Worm (Caenorhabditis elegans) whole organism, late embryonic: ENCODE results near the gene Y56A3A.33.

Experiments used
- C08G9.2 ChIP-seq: sonication (generic microtip); optimal IDR thresholded peaks from 2 replicates; lab custom pipeline; 2016; ENCODE audit warnings: mild to moderate bottlenecking, missing genetic modification characterization, moderate library complexity, missing compliant biosample characterization
- C38D4.7 ChIP-seq: fragments of 200-800 bp; sonication (Bioruptor generic); optimal IDR thresholded peaks from 2 replicates; lab custom pipeline; 2018; ENCODE audit warnings: mild to moderate bottlenecking, missing genetic modification characterization, moderate library complexity, missing compliant biosample characterization
- K09A11.1 ChIP-seq: sonication (generic microtip); optimal IDR thresholded peaks from 2 replicates; lab custom pipeline; 2017; ENCODE audit warnings: antibody characterized with exemption, mild to moderate bottlenecking, missing genetic modification characterization, missing compliant biosample characterization; ENCODE audit not compliant: insufficient read depth
- Y22D7AL.16 ChIP-seq: sonication (generic microtip); optimal IDR thresholded peaks from 2 replicates; lab custom pipeline; 2016; ENCODE audit warnings: missing genetic modification characterization, missing compliant biosample characterization
- ama-1 ChIP-seq: fragments of 150-350 bp; optimal IDR thresholded peaks from 2 replicates; lab custom pipeline; 2014
- ceh-14 ChIP-seq: sonication (generic microtip); optimal IDR thresholded peaks from 2 replicates; lab custom pipeline; 2016; ENCODE audit warnings: missing genotype, missing genetic modification characterization, missing compliant biosample characterization
- ceh-18 ChIP-seq: sonication (generic microtip); optimal IDR thresholded peaks from 2 replicates; lab custom pipeline; 2016; ENCODE audit warnings: missing genetic modification characterization, missing compliant biosample characterization
- ceh-30 ChIP-seq: fragments of 150-350 bp; optimal IDR thresholded peaks from 2 replicates; lab custom pipeline; 2014; ENCODE audit warnings: missing biosample characterization, missing genetic modification characterization
- ceh-31 ChIP-seq: sonication (generic microtip); optimal IDR thresholded peaks from 2 replicates; lab custom pipeline; 2016; ENCODE audit warnings: missing genetic modification characterization, missing compliant biosample characterization
- ceh-48 ChIP-seq: sonication (generic microtip); optimal IDR thresholded peaks from 2 replicates; lab custom pipeline; 2016; ENCODE audit warnings: missing genetic modification characterization, inconsistent platforms, missing compliant biosample characterization
- dmd-4 ChIP-seq: sonication (generic microtip); optimal IDR thresholded peaks from 2 replicates; lab custom pipeline; 2016; ENCODE audit warnings: borderline replicate concordance, missing genetic modification characterization, missing compliant biosample characterization
- dve-1 ChIP-seq: sonication (generic microtip); optimal IDR thresholded peaks from 2 replicates; lab custom pipeline; 2017; ENCODE audit warnings: antibody characterized with exemption, mild to moderate bottlenecking, missing genetic modification characterization, missing compliant biosample characterization
- elt-4 ChIP-seq: sonication (generic microtip); optimal IDR thresholded peaks from 2 replicates; lab custom pipeline; 2016; ENCODE audit warnings: missing genetic modification characterization, missing compliant biosample characterization
- fkh-10 ChIP-seq: fragments of 150-350 bp; optimal IDR thresholded peaks from 2 replicates; lab custom pipeline; 2014; ENCODE audit warnings: missing biosample characterization, missing genetic modification reagents, missing genetic modification characterization
- fkh-6 ChIP-seq: sonication (generic microtip); optimal IDR thresholded peaks from 2 replicates; lab custom pipeline; 2016; ENCODE audit warnings: missing genetic modification characterization, missing compliant biosample characterization
- gmeb-2 ChIP-seq: sonication (generic microtip); optimal IDR thresholded peaks from 2 replicates; lab custom pipeline; 2016; ENCODE audit warnings: missing genetic modification characterization, inconsistent platforms, missing compliant biosample characterization
- hlh-15 ChIP-seq: sonication (generic microtip); optimal IDR thresholded peaks from 2 replicates; lab custom pipeline; 2016; ENCODE audit warnings: missing genetic modification characterization, missing compliant biosample characterization
- hlh-6 ChIP-seq: sonication (generic microtip); optimal IDR thresholded peaks from 2 replicates; lab custom pipeline; 2016; ENCODE audit warnings: missing genotype, missing genetic modification characterization, missing compliant biosample characterization
- lim-6 ChIP-seq: sonication (generic microtip); optimal IDR thresholded peaks from 2 replicates; lab custom pipeline; 2016; ENCODE audit warnings: missing genetic modification characterization, missing compliant biosample characterization
- mec-3 ChIP-seq: sonication (generic microtip); optimal IDR thresholded peaks from 2 replicates; lab custom pipeline; 2016; ENCODE audit warnings: borderline replicate concordance, missing genetic modification characterization, missing compliant biosample characterization
- nfya-1 ChIP-seq: sonication (generic microtip); optimal IDR thresholded peaks from 2 replicates; lab custom pipeline; 2017; ENCODE audit warnings: missing genetic modification characterization, mild to moderate bottlenecking, missing compliant biosample characterization, antibody characterized with exemption, moderate library complexity
- nhr-11 ChIP-seq: fragments of 150-350 bp; optimal IDR thresholded peaks from 2 replicates; lab custom pipeline; 2014; ENCODE audit warnings: missing biosample characterization, missing genetic modification characterization
- pag-3 ChIP-seq: sonication (generic microtip); optimal IDR thresholded peaks from 2 replicates; lab custom pipeline; 2016; ENCODE audit warnings: missing compliant biosample characterization, missing genetic modification characterization, borderline replicate concordance
- pat-9 ChIP-seq: fragments of 200-800 bp; sonication (Bioruptor generic); optimal IDR thresholded peaks from 2 replicates; lab custom pipeline; 2018; ENCODE audit warnings: mild to moderate bottlenecking, missing genetic modification characterization, moderate library complexity, missing compliant biosample characterization
- pha-2 ChIP-seq: sonication (generic microtip); optimal IDR thresholded peaks from 2 replicates; lab custom pipeline; 2017; ENCODE audit warnings: mild to moderate bottlenecking, missing genetic modification characterization, missing compliant biosample characterization
- pha-4 ChIP-seq: fragments of 150-350 bp; optimal IDR thresholded peaks from 2 replicates; lab custom pipeline; 2018; ENCODE audit warnings: missing biosample characterization, missing genetic modification reagents, missing genetic modification characterization
- pqm-1 ChIP-seq: sonication (generic microtip); optimal IDR thresholded peaks from 2 replicates; lab custom pipeline; 2016; ENCODE audit warnings: missing genetic modification characterization, missing compliant biosample characterization
- sox-2 ChIP-seq: fragments of 200-800 bp; sonication (Bioruptor generic); IDR thresholded peaks from 2 replicates; pipeline ENCODE4 v1.3.6; 2022; ENCODE audit warnings: missing genetic modification reagents, missing genetic modification characterization, missing compliant biosample characterization
- sox-4 ChIP-seq: sonication (generic microtip); optimal IDR thresholded peaks from 2 replicates; lab custom pipeline; 2017; ENCODE audit warnings: mild to moderate bottlenecking, missing genetic modification characterization, inconsistent platforms, missing compliant biosample characterization
- syd-9 ChIP-seq: sonication (generic microtip); optimal IDR thresholded peaks from 2 replicates; lab custom pipeline; 2016; ENCODE audit warnings: mild to moderate bottlenecking, missing genetic modification characterization, moderate library complexity, missing compliant biosample characterization
- tbx-7 ChIP-seq: sonication (generic microtip); optimal IDR thresholded peaks from 2 replicates; lab custom pipeline; 2016; ENCODE audit warnings: missing genotype, missing genetic modification characterization, missing compliant biosample characterization
- zip-5 ChIP-seq: sonication (generic microtip); optimal IDR thresholded peaks from 2 replicates; lab custom pipeline; 2016; ENCODE audit warnings: missing genetic modification characterization, missing compliant biosample characterization

Gene Y56A3A.33

DNA sequence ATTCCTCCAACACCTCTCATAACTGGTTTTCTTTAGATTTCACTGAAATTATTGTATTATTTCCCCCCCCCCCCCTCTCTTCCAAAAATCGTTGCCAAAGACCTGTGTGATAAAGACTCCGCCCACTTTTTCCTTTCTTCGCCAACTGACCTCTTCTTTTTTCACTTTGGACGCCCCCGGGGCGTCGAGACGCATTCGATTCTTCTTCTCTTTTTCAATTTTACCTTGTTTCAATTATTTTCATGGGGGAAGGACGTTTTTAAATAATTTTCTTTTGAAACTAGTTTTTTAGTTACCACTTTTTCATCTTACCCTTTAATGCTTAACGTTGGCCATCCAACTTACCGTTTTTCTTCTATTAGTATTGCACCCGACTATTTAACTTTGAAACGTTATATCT, 15.2 kb upstream of the Y56A3A.33 start (continued):
- TF ChIP-seq ceh-48 (tag; lab: Kevin White, UChicago) (no peak), dmd-4 (tag; lab: Kevin White, UChicago) (no peak)

ce11 chrIII:12015611-12016010, 12.9 kb upstream of the Y56A3A.33 start:
- no peak for TF ChIP-seq K09A11.1
- TF ChIP-seq hlh-15 (tag; lab: Kevin White, UChicago): no peak
- TF ChIP-seq dmd-4 (tag; lab: Kevin White, UChicago): no peak
- no peak for TF ChIP-seq sox-2 (GFP tag; lab: Robert Waterston, UW)
- TF ChIP-seq, all 69 proteins: peak for 0

DNA sequence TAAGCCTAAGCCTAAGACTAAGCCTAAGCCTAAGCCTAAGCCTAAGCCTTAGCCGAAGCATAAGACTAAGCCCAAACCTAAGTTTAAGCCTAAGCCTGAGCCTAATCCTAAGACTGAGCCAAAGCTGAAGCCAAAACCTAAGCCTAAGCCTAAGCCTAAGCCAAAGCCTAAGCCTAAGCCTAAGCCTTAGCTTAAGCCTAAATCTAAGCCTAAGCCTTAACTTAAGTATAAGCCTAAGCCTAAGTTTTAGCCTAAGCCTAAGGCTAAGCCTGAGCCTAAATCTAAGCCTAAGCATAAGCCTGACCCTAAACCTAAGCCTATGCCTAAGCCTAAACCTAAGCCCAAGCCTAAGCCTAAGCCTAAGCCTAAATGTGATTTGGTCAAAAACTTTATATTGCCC, 12.4 kb upstream of the Y56A3A.33 start:
- TF ChIP-seq fkh-10 (GFP tag; lab: Kevin White, UChicago) (no peak), dve-1 (tag; lab: Kevin White, UChicago) (peak; percentile 86)

DNA sequence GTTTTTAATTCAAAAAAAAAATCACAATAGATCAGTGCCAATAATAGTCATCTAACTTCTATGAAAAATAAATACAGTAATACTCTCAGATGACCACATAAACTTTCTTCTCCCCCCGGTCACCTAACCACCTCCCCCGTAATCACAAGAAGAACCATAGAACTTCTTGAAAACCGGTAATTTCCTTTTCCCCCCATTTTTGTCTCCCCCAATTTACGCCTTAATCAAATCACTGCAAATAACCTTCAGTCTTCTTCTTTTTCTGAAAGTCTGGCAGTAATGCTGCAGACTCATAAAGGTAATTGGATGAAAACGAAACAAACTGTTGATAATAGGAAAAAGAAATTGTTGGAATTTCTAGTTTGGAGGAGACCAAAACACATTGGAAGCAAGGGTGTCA, 11.8 kb upstream of the Y56A3A.33 start:
- TF ChIP-seq ceh-18 (tag; lab: Kevin White, UChicago): no peak
- no peak for TF ChIP-seq gmeb-2
- no peak for TF ChIP-seq ama-1 (lab: Kevin White, UChicago)
- TF ChIP-seq tbx-7 (tag; lab: Kevin White, UChicago): no peak
- TF ChIP-seq, all 69 proteins: peak for 0

- TF ChIP-seq lim-6 (tag; lab: Kevin White, UChicago) (no peak), zip-5 (no peak), pag-3 (no peak)
- TF ChIP-seq, all 69 proteins: peak for 0
Measured at ce11 chrIII:12013718-12014117, 11.0 kb upstream of the Y56A3A.33 start.

DNA sequence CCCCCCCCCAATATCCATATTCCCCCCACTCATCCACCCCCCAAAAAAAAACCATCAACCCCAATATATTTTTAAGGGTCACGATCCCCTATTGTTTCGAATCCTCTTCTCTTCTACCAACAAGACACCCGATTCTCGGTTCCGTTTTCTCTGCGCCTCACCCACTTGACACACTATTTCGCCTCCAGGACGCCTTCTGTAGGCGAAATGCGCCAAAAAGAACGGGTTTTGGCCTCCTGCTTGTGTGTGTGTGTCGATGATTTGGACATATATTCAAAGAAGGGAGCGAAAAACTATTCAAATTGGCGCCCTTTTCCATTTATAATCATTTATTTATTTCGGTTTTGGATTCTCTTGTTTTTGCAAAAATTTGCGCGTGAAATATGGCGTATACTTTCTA, 10.3 kb upstream of the Y56A3A.33 start:
- TF ChIP-seq ceh-30 (tag; lab: Kevin White, UChicago) (no peak), syd-9 (tag; lab: Kevin White, UChicago) (no peak), ama-1 (lab: Kevin White, UChicago) (no peak), fkh-6 (tag; lab: Kevin White, UChicago) (no peak)

DNA sequence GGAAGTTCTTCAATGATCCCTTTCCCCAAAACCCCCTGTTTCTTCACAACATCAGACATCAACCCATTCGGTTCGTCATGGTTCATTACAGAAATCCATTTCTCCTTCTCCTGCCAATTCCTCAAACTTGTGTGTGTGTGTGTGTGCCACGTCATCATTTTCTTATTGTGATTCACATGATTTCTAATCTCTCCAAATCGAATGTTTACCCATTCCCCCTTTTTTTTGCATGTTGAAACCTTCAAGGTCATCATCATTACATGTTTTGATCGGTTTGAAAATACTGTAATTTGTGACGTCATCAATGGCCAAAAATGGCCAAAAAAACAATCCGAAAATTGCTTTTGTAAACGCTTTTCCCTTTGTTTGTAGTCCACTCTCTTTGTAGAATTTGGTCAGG, 7.0 kb upstream of the Y56A3A.33 start:
- TF ChIP-seq ceh-18 (tag; lab: Kevin White, UChicago) (no peak), nfya-1 (tag; lab: Kevin White, UChicago) (no peak), nhr-11 (tag; lab: Kevin White, UChicago) (no peak), ceh-14 (tag; lab: Kevin White, UChicago) (no peak), pha-4 (tag; lab: Kevin White, UChicago) (no peak), hlh-6 (tag; lab: Kevin White, UChicago) (no peak), pha-2 (no peak)

- TF ChIP-seq elt-4 (tag; lab: Kevin White, UChicago) (no peak), zip-5 (no peak), ceh-30 (tag; lab: Kevin White, UChicago) (no peak), ceh-31 (tag; lab: Kevin White, UChicago) (no peak), pqm-1 (tag; lab: Kevin White, UChicago) (no peak), Y22D7AL.16 (no peak), pat-9 (tag; lab: Kevin White, UChicago) (no peak), sox-4 (tag; lab: Kevin White, UChicago) (no peak), mec-3 (tag; lab: Kevin White, UChicago) (no peak), C38D4.7 (GFP tag; lab: Kevin White, UChicago) (no peak), C08G9.2 (no peak), gmeb-2 (no peak)
- TF ChIP-seq, all 69 proteins: peak for 0
Measured at ce11 chrIII:12009321-12009720, 6.6 kb upstream of the Y56A3A.33 start.
